Fruit fly (Drosophila melanogaster) whole organism, embryonic: ENCODE data around the gene CG43245.
A peak's percentile ranks its signal among the peaks of the same experiment; 100 is the strongest.

Experiments used
- C15 ChIP-seq: fragments of 200-800 bp; sonication (Bioruptor generic); IDR thresholded peaks from 3 replicates; pipeline ENCODE4 v1.3.6; 2022; ENCODE audit warnings: missing biosample characterization, missing genetic modification characterization
- CG10979 ChIP-seq: fragments of 200-800 bp; sonication (Bioruptor generic); optimal IDR thresholded peaks from 2 replicates; lab custom pipeline; 2018; ENCODE audit warnings: missing biosample characterization, mild to moderate bottlenecking, missing genetic modification characterization, moderate library complexity
- CG11085 ChIP-seq: fragments of 200-800 bp; sonication (Bioruptor generic); IDR thresholded peaks from 2 replicates; pipeline ENCODE4 v1.3.6; 2022; ENCODE audit warnings: missing biosample characterization, missing genetic modification characterization
- CG11695 ChIP-seq: fragments of 200-800 bp; sonication (Bioruptor generic); IDR thresholded peaks from 3 replicates; pipeline ENCODE4 v1.3.6; 2022; ENCODE audit warnings: missing biosample characterization, missing genetic modification characterization
- CG14014 ChIP-seq: fragments of 200-800 bp; sonication (Bioruptor generic); IDR thresholded peaks from 2 replicates; pipeline ENCODE4 v1.3.6; 2022; ENCODE audit warnings: missing biosample characterization, missing genetic modification characterization
- CG1647 ChIP-seq: fragments of 200-800 bp; sonication (Bioruptor generic); optimal IDR thresholded peaks from 3 replicates; lab custom pipeline; 2016; ENCODE audit warnings: missing biosample characterization, missing genetic modification characterization
- CG16779 ChIP-seq: fragments of 200-800 bp; sonication (Bioruptor generic); IDR thresholded peaks from 2 replicates; pipeline ENCODE4 v1.3.6; 2022; ENCODE audit warnings: missing biosample characterization, missing genetic modification characterization
- CG16813 ChIP-seq: fragments of 200-800 bp; sonication (Bioruptor generic); IDR thresholded peaks from 3 replicates; pipeline ENCODE4 v1.3.6; 2022; ENCODE audit warnings: missing biosample characterization, missing genetic modification characterization; ENCODE audit not compliant: partially characterized antibody
- CG17359 ChIP-seq: fragments of 200-800 bp; sonication (Bioruptor generic); optimal IDR thresholded peaks from 3 replicates; lab custom pipeline; 2018; ENCODE audit warnings: missing biosample characterization, mild to moderate bottlenecking, missing genetic modification characterization, moderate library complexity
- CG18011 ChIP-seq: fragments of 200-800 bp; sonication (Bioruptor generic); optimal IDR thresholded peaks from 2 replicates; lab custom pipeline; 2017; ENCODE audit warnings: missing biosample characterization, missing genetic modification characterization, mild to moderate bottlenecking, moderate library complexity, missing genotype
- CG18764 ChIP-seq: fragments of 200-800 bp; sonication (Bioruptor generic); optimal IDR thresholded peaks from 3 replicates; lab custom pipeline; 2016; ENCODE audit warnings: missing biosample characterization, missing genetic modification characterization
- CG3407 ChIP-seq: fragments of 200-800 bp; sonication (Bioruptor generic); optimal IDR thresholded peaks from 2 replicates; lab custom pipeline; 2018; ENCODE audit warnings: missing biosample characterization, mild to moderate bottlenecking, missing genetic modification characterization
- CG34224 ChIP-seq: fragments of 200-800 bp; sonication (Bioruptor generic); IDR thresholded peaks from 3 replicates; pipeline ENCODE4 v1.3.6; 2022; ENCODE audit warnings: missing biosample characterization, missing genetic modification characterization; ENCODE audit not compliant: partially characterized antibody
- CG5180 ChIP-seq: fragments of 200-800 bp; sonication (Bioruptor generic); optimal IDR thresholded peaks from 3 replicates; lab custom pipeline; 2017; ENCODE audit warnings: missing biosample characterization, missing genetic modification characterization, mild to moderate bottlenecking, moderate library complexity, missing genetic modification reagents
- CG6813 ChIP-seq: fragments of 200-800 bp; sonication (Bioruptor generic); optimal IDR thresholded peaks from 2 replicates; lab custom pipeline; 2017; ENCODE audit warnings: missing biosample characterization, missing genetic modification characterization, mild to moderate bottlenecking, moderate library complexity, missing genetic modification reagents
- CG8281 ChIP-seq: fragments of 200-800 bp; sonication (Bioruptor generic); optimal IDR thresholded peaks from 2 replicates; lab custom pipeline; 2018; ENCODE audit warnings: missing biosample characterization, mild to moderate bottlenecking, missing genetic modification characterization, moderate library complexity
- CG8359 ChIP-seq: fragments of 200-800 bp; sonication (Bioruptor generic); optimal IDR thresholded peaks from 2 replicates; lab custom pipeline; 2017; ENCODE audit warnings: missing biosample characterization, mild to moderate bottlenecking, missing genetic modification characterization, borderline replicate concordance
- CG9437 ChIP-seq: fragments of 200-800 bp; sonication (Bioruptor generic); optimal IDR thresholded peaks from 2 replicates; lab custom pipeline; 2018; ENCODE audit warnings: missing biosample characterization, mild to moderate bottlenecking, missing genetic modification characterization
- Chrac-16 ChIP-seq: fragments of 200-800 bp; sonication (Bioruptor generic); optimal IDR thresholded peaks from 3 replicates; lab custom pipeline; 2016; ENCODE audit warnings: missing biosample characterization, missing genetic modification characterization
- CkIIα-i1 ChIP-seq: fragments of 200-800 bp; sonication (Bioruptor generic); IDR thresholded peaks from 2 replicates; pipeline ENCODE4 v1.3.6; 2022; ENCODE audit warnings: missing biosample characterization, missing genetic modification characterization
- Dp ChIP-seq: fragments of 200-800 bp; sonication (Bioruptor generic); optimal IDR thresholded peaks from 2 replicates; lab custom pipeline; 2018; ENCODE audit warnings: missing biosample characterization, mild to moderate bottlenecking, missing genetic modification characterization, moderate library complexity
- HHEX ChIP-seq: fragments of 200-800 bp; sonication (Bioruptor generic); optimal IDR thresholded peaks from 3 replicates; lab custom pipeline; 2017; ENCODE audit warnings: missing biosample characterization, mild to moderate bottlenecking, missing genetic modification characterization, missing genetic modification reagents
- Hmr ChIP-seq: fragments of 200-800 bp; sonication (Bioruptor generic); optimal IDR thresholded peaks from 3 replicates; lab custom pipeline; 2017; ENCODE audit warnings: mild to moderate bottlenecking, missing biosample characterization, missing genetic modification reagents, missing genetic modification characterization
- Hmx ChIP-seq: fragments of 200-800 bp; sonication (Bioruptor generic); optimal IDR thresholded peaks from 2 replicates; lab custom pipeline; 2016; ENCODE audit warnings: missing biosample characterization, missing genetic modification characterization
- Myb ChIP-seq: fragments of 200-800 bp; sonication (Bioruptor generic); optimal IDR thresholded peaks from 2 replicates; lab custom pipeline; 2016; ENCODE audit warnings: missing biosample characterization, missing genetic modification characterization
- NC2α ChIP-seq: fragments of 200-800 bp; sonication (Bioruptor generic); optimal IDR thresholded peaks from 2 replicates; lab custom pipeline; 2016; ENCODE audit warnings: missing biosample characterization, missing genetic modification characterization
- Nf-YB ChIP-seq: fragments of 200-800 bp; sonication (Bioruptor generic); optimal IDR thresholded peaks from 3 replicates; lab custom pipeline; 2019; ENCODE audit warnings: missing biosample characterization, mild to moderate bottlenecking, missing genetic modification characterization, moderate library complexity
- ara ChIP-seq: fragments of 200-800 bp; sonication (Bioruptor generic); IDR thresholded peaks from 2 replicates; pipeline ENCODE4 v1.3.6; 2022; ENCODE audit warnings: missing biosample characterization, missing genetic modification characterization
- az2 ChIP-seq: fragments of 200-800 bp; sonication (Bioruptor generic); optimal IDR thresholded peaks from 3 replicates; lab custom pipeline; 2016; ENCODE audit warnings: missing biosample characterization, missing genetic modification characterization
- bcd ChIP-seq: fragments of 200-800 bp; sonication (Bioruptor generic); optimal IDR thresholded peaks from 2 replicates; lab custom pipeline; 2017; ENCODE audit warnings: missing biosample characterization, mild to moderate bottlenecking, missing genetic modification characterization
- crol ChIP-seq: fragments of 200-800 bp; sonication (Bioruptor generic); IDR thresholded peaks from 2 replicates; pipeline ENCODE4 v1.3.6; 2022; ENCODE audit warnings: missing biosample characterization, missing genetic modification characterization
- gcm ChIP-seq: fragments of 200-800 bp; sonication (Bioruptor generic); optimal IDR thresholded peaks from 2 replicates; lab custom pipeline; 2019; ENCODE audit warnings: missing biosample characterization, mild to moderate bottlenecking, missing genetic modification characterization, moderate library complexity
- gem ChIP-seq: fragments of 200-800 bp; sonication (Bioruptor generic); optimal IDR thresholded peaks from 2 replicates; lab custom pipeline; 2019; ENCODE audit warnings: missing biosample characterization, mild to moderate bottlenecking, missing genetic modification characterization, moderate library complexity
- ken ChIP-seq: fragments of 200-800 bp; sonication (Bioruptor generic); IDR thresholded peaks from 3 replicates; pipeline ENCODE4 v1.3.6; 2022; ENCODE audit warnings: missing biosample characterization, missing genetic modification characterization
- klu ChIP-seq: fragments of 200-800 bp; sonication (Bioruptor generic); IDR thresholded peaks from 2 replicates; pipeline ENCODE4 v1.3.6; 2022; ENCODE audit warnings: missing biosample characterization, missing genetic modification characterization
- mirr ChIP-seq: fragments of 200-800 bp; sonication (Bioruptor generic); optimal IDR thresholded peaks from 3 replicates; lab custom pipeline; 2018; ENCODE audit warnings: missing biosample characterization, mild to moderate bottlenecking, missing genetic modification characterization
- nerfin-1 ChIP-seq: fragments of 200-800 bp; sonication (Bioruptor generic); optimal IDR thresholded peaks from 3 replicates; lab custom pipeline; 2019; ENCODE audit warnings: missing biosample characterization, mild to moderate bottlenecking, missing genetic modification characterization, moderate library complexity
- odd ChIP-seq: fragments of 200-800 bp; sonication (Bioruptor generic); optimal IDR thresholded peaks from 2 replicates; lab custom pipeline; 2017; ENCODE audit warnings: missing biosample characterization, mild to moderate bottlenecking, missing genetic modification characterization
- peb ChIP-seq: fragments of 200-800 bp; sonication (Bioruptor generic); IDR thresholded peaks from 2 replicates; pipeline ENCODE4 v1.3.6; 2022; ENCODE audit warnings: missing biosample characterization, missing genetic modification characterization
- sd ChIP-seq: fragments of 200-800 bp; sonication (Bioruptor generic); optimal IDR thresholded peaks from 3 replicates; lab custom pipeline; 2018; ENCODE audit warnings: missing biosample characterization, mild to moderate bottlenecking, missing genetic modification characterization, moderate library complexity
- slbo ChIP-seq: fragments of 200-800 bp; sonication (Bioruptor generic); IDR thresholded peaks from 2 replicates; pipeline ENCODE4 v1.3.6; 2022; ENCODE audit warnings: missing biosample characterization, missing genetic modification characterization
- ssp ChIP-seq: fragments of 200-800 bp; sonication (Bioruptor generic); IDR thresholded peaks from 2 replicates; pipeline ENCODE4 v1.3.6; 2022; ENCODE audit warnings: missing biosample characterization, missing genetic modification characterization
- sug ChIP-seq: fragments of 200-800 bp; optimal IDR thresholded peaks from 2 replicates; lab custom pipeline; 2019; ENCODE audit warnings: missing biosample characterization, mild to moderate bottlenecking, missing genetic modification characterization, moderate library complexity
- tap ChIP-seq: fragments of 200-800 bp; optimal IDR thresholded peaks from 3 replicates; lab custom pipeline; 2019; ENCODE audit warnings: missing biosample characterization, mild to moderate bottlenecking, missing genetic modification characterization, moderate library complexity
- tin ChIP-seq: fragments of 200-800 bp; sonication (Bioruptor generic); optimal IDR thresholded peaks from 3 replicates; lab custom pipeline; 2016; ENCODE audit warnings: missing biosample characterization, missing genetic modification characterization
- tup ChIP-seq: fragments of 200-800 bp; sonication (Bioruptor generic); optimal IDR thresholded peaks from 2 replicates; lab custom pipeline; 2016; ENCODE audit warnings: missing biosample characterization, mild to moderate bottlenecking, missing genetic modification characterization, moderate library complexity
- tx ChIP-seq: fragments of 200-800 bp; sonication (Bioruptor generic); optimal IDR thresholded peaks from 2 replicates; lab custom pipeline; 2016; ENCODE audit warnings: missing biosample characterization, missing genetic modification characterization
- wek ChIP-seq: fragments of 200-800 bp; sonication (Bioruptor generic); optimal IDR thresholded peaks from 3 replicates; lab custom pipeline; 2018; ENCODE audit warnings: missing biosample characterization, mild to moderate bottlenecking, missing genetic modification characterization, moderate library complexity

CG43245 gene

dm6 chr3L:10810539-10811443, 39.1 kb downstream of the CG43245 start (continued):
- TF ChIP-seq slbo (peak; percentile 78), tap (peak; percentile 62), tin (GFP tag; lab: Kevin White, UChicago) (peak; percentile 47), bcd (GFP tag; lab: Kevin White, UChicago) (peak; percentile 57), nerfin-1 (peak; percentile 40), klu (GFP tag; lab: Robert Waterston, UW) (peak; percentile 48; the same call in 1 of the 2 replicates), ken (GFP tag; lab: Robert Waterston, UW) (peak; percentile 31; the same call in 1 of the 3 replicates), crol (peak; percentile 62), Dp (peak; percentile 9), CG8281 (peak; percentile 23), tup (GFP tag; lab: Kevin White, UChicago) (peak; percentile 12), CG8359 (GFP tag; lab: Kevin White, UChicago) (no peak), Nf-YB (peak; percentile 38), CG5180 (GFP tag; lab: Kevin White, UChicago) (peak; percentile 94), CG10979 (tag; lab: Kevin White, UChicago) (peak; percentile 76), Hmr (GFP tag; lab: Kevin White, UChicago) (peak; percentile 84), CG34224 (no peak), mirr (GFP tag; lab: Kevin White, UChicago) (peak; percentile 73), odd (peak; percentile 43), NC2α (GFP tag; lab: Kevin White, UChicago) (no peak), gem (tag; lab: Kevin White, UChicago) (peak; percentile 86), Hmx (GFP tag; lab: Kevin White, UChicago) (peak; percentile 5), tx (GFP tag; lab: Kevin White, UChicago) (no peak), sug (peak; percentile 45), HHEX (GFP tag; lab: Kevin White, UChicago) (peak; percentile 72), az2 (GFP tag; lab: Kevin White, UChicago) (peak; percentile 58), Myb (GFP tag; lab: Kevin White, UChicago) (no peak), CG3407 (GFP tag; lab: Kevin White, UChicago) (peak; percentile 62), CkIIα-i1 (GFP tag; lab: Robert Waterston, UW) (no peak), CG9437 (peak; percentile 43), CG14014 (GFP tag; lab: Robert Waterston, UW) (peak; percentile 34; the same call in 1 of the 2 replicates), C15 (peak; percentile 47; the same call in 1 of the 3 replicates), CG18011 (no peak), CG16779 (no peak), wek (no peak), CG17359 (tag; lab: Kevin White, UChicago) (peak; percentile 81), CG1647 (no peak), CG11695 (GFP tag; lab: Robert Waterston, UW) (peak; percentile 69; the same call in 2 of the 3 replicates), sd (tag; lab: Kevin White, UChicago) (peak; percentile 41), CG18764 (GFP tag; lab: Kevin White, UChicago) (peak; percentile 40), CG6813 (GFP tag; lab: Kevin White, UChicago) (peak; percentile 33), ssp (GFP tag; lab: Robert Waterston, UW) (peak; percentile 61), gcm (GFP tag; lab: Kevin White, UChicago) (no peak), peb (GFP tag; lab: Robert Waterston, UW) (peak; percentile 55; the same call in 1 of the 2 replicates), Chrac-16 (peak; percentile 51), ara (GFP tag; lab: Robert Waterston, UW) (peak; percentile 46), CG16813 (no peak), CG11085 (GFP tag; lab: Robert Waterston, UW) (no peak)
